Fruit fly (Drosophila melanogaster) whole organism, prepupa: Measurements from ENCODE around the gene CG13067.
A peak's percentile ranks its signal among the peaks of the same experiment; 100 is the strongest.

Experiments
- Blimp-1 ChIP-seq: fragments of 200-800 bp; sonication (Bioruptor generic); optimal IDR thresholded peaks from 3 replicates; lab custom pipeline; 2017; ENCODE audit warnings: missing biosample characterization, missing genetic modification characterization, mild to moderate bottlenecking, moderate library complexity, missing genetic modification reagents
- CG10631 ChIP-seq: fragments of 200-800 bp; sonication (Bioruptor generic); optimal IDR thresholded peaks from 2 replicates; lab custom pipeline; 2016; ENCODE audit warnings: missing biosample characterization, missing genetic modification characterization
- CG11294 ChIP-seq: fragments of 200-800 bp; sonication (Bioruptor generic); IDR thresholded peaks from 2 replicates; pipeline ENCODE4 v1.3.6; 2022; ENCODE audit warnings: missing biosample characterization, missing genetic modification characterization
- CG11762 ChIP-seq: fragments of 200-800 bp; sonication (Bioruptor generic); optimal IDR thresholded peaks from 3 replicates; lab custom pipeline; 2016; ENCODE audit warnings: missing biosample characterization, missing genetic modification characterization; ENCODE audit not compliant: insufficient read depth
- CG11902 ChIP-seq: fragments of 200-800 bp; sonication (Bioruptor generic); optimal IDR thresholded peaks from 3 replicates; lab custom pipeline; 2016; ENCODE audit warnings: missing biosample characterization, missing genetic modification characterization
- CG31627 ChIP-seq: fragments of 200-800 bp; sonication (Bioruptor generic); optimal IDR thresholded peaks from 3 replicates; lab custom pipeline; 2016; ENCODE audit warnings: missing biosample characterization, missing genetic modification characterization
- CG32006 ChIP-seq: fragments of 200-800 bp; sonication (Bioruptor generic); optimal IDR thresholded peaks from 3 replicates; lab custom pipeline; 2017; ENCODE audit warnings: missing biosample characterization, mild to moderate bottlenecking, missing genetic modification characterization
- CG34406 ChIP-seq: fragments of 200-800 bp; sonication (Bioruptor generic); optimal IDR thresholded peaks from 3 replicates; lab custom pipeline; 2016; ENCODE audit warnings: missing biosample characterization, missing genetic modification characterization
- CG3919 ChIP-seq: fragments of 200-800 bp; sonication (Bioruptor generic); optimal IDR thresholded peaks from 3 replicates; lab custom pipeline; 2016; ENCODE audit warnings: missing biosample characterization, missing genetic modification characterization
- CG4318 ChIP-seq: fragments of 200-800 bp; sonication (Bioruptor generic); optimal IDR thresholded peaks from 3 replicates; lab custom pipeline; 2017; ENCODE audit warnings: missing biosample characterization, mild to moderate bottlenecking, missing genetic modification characterization
- CG6792 ChIP-seq: fragments of 200-800 bp; sonication (Bioruptor generic); optimal IDR thresholded peaks from 3 replicates; lab custom pipeline; 2016; ENCODE audit warnings: missing biosample characterization, missing genetic modification characterization
- CG6854 ChIP-seq: fragments of 200-800 bp; sonication (Bioruptor generic); optimal IDR thresholded peaks from 2 replicates; lab custom pipeline; 2017; ENCODE audit warnings: missing biosample characterization, mild to moderate bottlenecking, missing genetic modification characterization
- CG8119 ChIP-seq: fragments of 200-800 bp; sonication (Bioruptor generic); IDR thresholded peaks from 3 replicates; pipeline ENCODE4 v1.3.6; 2022; ENCODE audit warnings: missing biosample characterization, missing genetic modification characterization
- CG8632 ChIP-seq: fragments of 200-800 bp; sonication (Bioruptor generic); optimal IDR thresholded peaks from 3 replicates; lab custom pipeline; 2016; ENCODE audit warnings: missing biosample characterization, missing genetic modification characterization
- CG9139 ChIP-seq: fragments of 200-800 bp; sonication (Bioruptor generic); optimal IDR thresholded peaks from 3 replicates; lab custom pipeline; 2017; ENCODE audit warnings: missing biosample characterization, mild to moderate bottlenecking, missing genetic modification characterization
- Eip75B ChIP-seq: fragments of 200-800 bp; sonication (Bioruptor generic); optimal IDR thresholded peaks from 3 replicates; lab custom pipeline; 2016; ENCODE audit warnings: missing biosample characterization, missing genetic modification characterization
- Eip78C ChIP-seq: fragments of 200-800 bp; sonication (Bioruptor generic); peaks from one replicate; lab custom pipeline; 2016; ENCODE audit warnings: missing biosample characterization, missing genetic modification characterization
- Eip93F ChIP-seq: fragments of 200-800 bp; sonication (Bioruptor generic); optimal IDR thresholded peaks from 2 replicates; lab custom pipeline; 2016; ENCODE audit warnings: missing biosample characterization, mild to moderate bottlenecking, missing genetic modification characterization
- Ets96B ChIP-seq: fragments of 200-800 bp; optimal IDR thresholded peaks from 2 replicates; lab custom pipeline; 2019; ENCODE audit warnings: missing biosample characterization, mild to moderate bottlenecking, missing genetic modification characterization, moderate library complexity
- Gug ChIP-seq: fragments of 200-800 bp; sonication (Bioruptor generic); IDR thresholded peaks from 2 replicates; pipeline ENCODE4 v1.3.6; 2022; ENCODE audit warnings: missing biosample characterization, missing genetic modification characterization
- Hr39 ChIP-seq: fragments of 200-800 bp; sonication (Bioruptor generic); optimal IDR thresholded peaks from 2 replicates; lab custom pipeline; 2016; ENCODE audit warnings: missing biosample characterization, missing genetic modification characterization
- Lpt ChIP-seq: fragments of 200-800 bp; sonication (Bioruptor generic); optimal IDR thresholded peaks from 3 replicates; lab custom pipeline; 2016; ENCODE audit warnings: missing biosample characterization, missing genetic modification characterization
- Met ChIP-seq: fragments of 200-800 bp; sonication (Bioruptor generic); optimal IDR thresholded peaks from 3 replicates; lab custom pipeline; 2016; ENCODE audit warnings: missing biosample characterization, missing genetic modification characterization
- OdsH ChIP-seq: fragments of 200-800 bp; sonication (Bioruptor generic); optimal IDR thresholded peaks from 3 replicates; lab custom pipeline; 2016; ENCODE audit warnings: missing biosample characterization, missing genetic modification characterization
- Smox ChIP-seq: fragments of 200-800 bp; sonication (Bioruptor generic); optimal IDR thresholded peaks from 3 replicates; lab custom pipeline; 2016; ENCODE audit warnings: missing biosample characterization, missing genetic modification characterization
- Sox14 ChIP-seq: fragments of 200-800 bp; sonication (Bioruptor generic); optimal IDR thresholded peaks from 3 replicates; lab custom pipeline; 2016; ENCODE audit warnings: missing biosample characterization, missing genetic modification characterization
- Sox15 ChIP-seq: fragments of 200-800 bp; sonication (Bioruptor generic); optimal IDR thresholded peaks from 3 replicates; lab custom pipeline; 2016; ENCODE audit warnings: missing biosample characterization, missing genetic modification characterization
- achi ChIP-seq: fragments of 200-800 bp; sonication (Bioruptor generic); optimal IDR thresholded peaks from 3 replicates; lab custom pipeline; 2016; ENCODE audit warnings: missing biosample characterization, missing genetic modification characterization
- acj6 ChIP-seq: fragments of 200-800 bp; sonication (Bioruptor generic); optimal IDR thresholded peaks from 3 replicates; lab custom pipeline; 2016; ENCODE audit warnings: missing biosample characterization, missing genetic modification characterization
- cyc ChIP-seq: fragments of 200-800 bp; sonication (Bioruptor generic); optimal IDR thresholded peaks from 3 replicates; lab custom pipeline; 2016; ENCODE audit warnings: missing biosample characterization, missing genetic modification characterization
- dac ChIP-seq: fragments of 200-800 bp; sonication (Bioruptor generic); optimal IDR thresholded peaks from 2 replicates; lab custom pipeline; 2017; ENCODE audit warnings: missing biosample characterization, mild to moderate bottlenecking, missing genetic modification characterization
- dsx ChIP-seq: fragments of 200-800 bp; optimal IDR thresholded peaks from 3 replicates; lab custom pipeline; 2019; ENCODE audit warnings: missing biosample characterization, mild to moderate bottlenecking, missing genetic modification characterization, moderate library complexity; ENCODE audit not compliant: poor library complexity, severe bottlenecking
- eg ChIP-seq: fragments of 200-800 bp; sonication (Bioruptor generic); IDR thresholded peaks from 3 replicates; pipeline ENCODE4 v1.3.6; 2022; ENCODE audit warnings: missing biosample characterization, missing genetic modification characterization
- fd59A ChIP-seq: fragments of 200-800 bp; sonication (Bioruptor generic); optimal IDR thresholded peaks from 2 replicates; lab custom pipeline; 2017; ENCODE audit warnings: missing biosample characterization, mild to moderate bottlenecking, missing genetic modification characterization, missing genetic modification reagents
- fd85E ChIP-seq: fragments of 200-800 bp; sonication (Bioruptor generic); optimal IDR thresholded peaks from 3 replicates; lab custom pipeline; 2016; ENCODE audit warnings: missing biosample characterization, missing genetic modification characterization
- lz ChIP-seq: fragments of 200-800 bp; sonication (Bioruptor generic); optimal IDR thresholded peaks from 3 replicates; lab custom pipeline; 2016; ENCODE audit warnings: missing biosample characterization, missing genetic modification characterization
- net ChIP-seq: fragments of 200-800 bp; sonication (Bioruptor generic); optimal IDR thresholded peaks from 3 replicates; lab custom pipeline; 2016; ENCODE audit warnings: missing biosample characterization, missing genetic modification characterization
- pdm3 ChIP-seq: fragments of 200-800 bp; sonication (Bioruptor generic); optimal IDR thresholded peaks from 3 replicates; lab custom pipeline; 2016; ENCODE audit warnings: missing biosample characterization, missing genetic modification characterization
- spab ChIP-seq: fragments of 200-800 bp; sonication (Bioruptor generic); optimal IDR thresholded peaks from 2 replicates; lab custom pipeline; 2017; ENCODE audit warnings: missing biosample characterization, mild to moderate bottlenecking, missing genetic modification characterization, missing genetic modification reagents
- ss ChIP-seq, 2 experiments: fragments of 200-800 bp; sonication (Bioruptor generic); optimal IDR thresholded peaks; 2 replicates in 1 of 2; 3 replicates in 1 of 2; lab custom pipeline; 2017 to 2018; ENCODE audit warnings: mild to moderate bottlenecking in 2 of 2, missing biosample characterization in 2 of 2, missing genetic modification characterization in 2 of 2, moderate library complexity in 1 of 2
- svp ChIP-seq: fragments of 200-800 bp; sonication (Bioruptor generic); peaks from one replicate; lab custom pipeline; 2016; ENCODE audit warnings: missing biosample characterization, missing genetic modification characterization
- topi ChIP-seq: fragments of 200-800 bp; sonication (Bioruptor generic); optimal IDR thresholded peaks from 3 replicates; lab custom pipeline; 2016; ENCODE audit warnings: missing biosample characterization, missing genetic modification characterization

CG13067 gene

DNA sequence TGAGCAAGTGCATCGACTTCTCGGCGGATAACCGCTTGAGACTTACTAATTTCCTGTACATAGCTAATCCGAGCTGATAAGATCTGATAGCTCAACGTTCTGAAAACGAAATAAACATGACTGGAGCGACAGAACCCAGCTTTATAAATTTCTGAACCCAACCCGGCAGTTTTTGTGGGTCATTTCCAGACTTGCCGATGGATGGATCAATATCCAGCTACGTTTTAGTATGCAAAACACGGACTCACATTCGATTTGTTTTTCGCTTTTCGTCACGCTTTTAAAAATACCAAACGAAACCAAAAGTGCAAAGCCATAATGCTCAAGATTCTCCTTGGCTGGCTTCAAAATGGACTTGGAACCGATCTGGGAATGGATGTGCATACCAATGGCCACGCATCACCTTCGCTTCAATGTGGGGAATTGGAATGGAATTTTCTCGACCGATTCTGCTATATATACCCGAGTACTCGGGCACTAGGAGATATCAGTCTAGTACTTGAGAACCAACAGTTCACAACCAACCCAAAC lies at the start of gene CG13067, which contains the start of gene CG34248:
Gene CG13067 (plus strand): TSS at position 481 of the 531 bp plus-strand sequence.
Gene CG34248 (minus strand): TSS at position 101 of the 531 bp plus-strand sequence.
- no peak for TF ChIP-seq dsx (GFP tag; lab: Kevin White, UChicago)
- no peak for TF ChIP-seq topi
- no peak for TF ChIP-seq CG31627 (GFP tag; lab: Kevin White, UChicago)
- no peak for TF ChIP-seq CG6854 (GFP tag; lab: Kevin White, UChicago)
- TF ChIP-seq CG10631: no peak
- no peak for TF ChIP-seq svp (GFP tag; lab: Kevin White, UChicago)
- no peak for TF ChIP-seq spab
- no peak for TF ChIP-seq dac (GFP tag; lab: Kevin White, UChicago)
- no peak for TF ChIP-seq cyc (GFP tag; lab: Kevin White, UChicago)
- no peak for TF ChIP-seq Eip78C (GFP tag; lab: Kevin White, UChicago)
- TF ChIP-seq Ets96B: no peak
- no peak for TF ChIP-seq CG4318 (GFP tag; lab: Kevin White, UChicago)

DNA sequence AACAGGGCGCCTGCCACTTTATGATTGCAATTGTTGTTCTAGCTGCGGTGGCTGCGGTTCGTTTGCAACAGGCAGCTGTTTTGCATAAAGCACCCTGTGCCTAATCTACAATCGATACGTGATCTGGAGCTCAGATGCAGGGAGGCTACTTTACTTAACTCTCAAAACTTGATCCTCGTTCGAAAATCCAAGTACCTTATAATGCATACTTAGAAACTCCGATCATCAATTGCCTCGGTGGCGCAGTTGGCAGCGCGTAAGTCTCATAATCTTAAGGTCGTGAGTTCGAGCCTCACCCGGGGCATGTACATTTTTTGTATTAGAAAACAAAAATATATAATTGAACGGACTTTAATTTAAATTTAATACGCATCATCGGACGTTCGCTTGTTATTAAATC lies 49.3 kb upstream of the CG13067 start:
- peak; percentile 69 for TF ChIP-seq svp (GFP tag; lab: Kevin White, UChicago)
- TF ChIP-seq Hr39 (GFP tag; lab: Kevin White, UChicago): no peak
- TF ChIP-seq Eip78C (GFP tag; lab: Kevin White, UChicago): peak; percentile 11

DNA sequence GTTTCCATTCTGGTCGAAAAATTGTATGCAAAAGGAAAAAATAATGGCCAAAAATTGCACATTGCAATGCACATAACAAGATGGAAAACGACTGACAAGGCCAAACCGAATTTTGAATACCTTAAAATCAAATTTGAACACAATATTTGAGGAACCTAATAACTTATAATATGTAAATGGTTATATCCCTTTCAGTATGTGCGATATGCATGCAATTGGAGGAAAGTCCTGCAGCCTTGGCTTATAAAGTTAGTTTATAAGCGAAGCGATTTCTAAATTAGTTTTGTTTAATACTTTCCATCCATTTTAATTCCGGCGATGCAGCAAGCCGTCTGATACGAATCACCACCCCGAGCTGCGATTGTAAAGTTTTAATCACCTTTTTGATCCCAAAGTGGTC lies 45.9 kb upstream of the CG13067 start:
- TF ChIP-seq fd85E (GFP tag; lab: Kevin White, UChicago) (no peak), Eip78C (GFP tag; lab: Kevin White, UChicago) (peak; percentile 60), CG6792 (GFP tag; lab: Kevin White, UChicago) (no peak), CG9139 (GFP tag; lab: Kevin White, UChicago) (no peak), eg (GFP tag; lab: Robert Waterston, UW) (no peak), Smox (GFP tag; lab: Kevin White, UChicago) (no peak), Met (no peak), Blimp-1 (GFP tag; lab: Kevin White, UChicago) (no peak), svp (GFP tag; lab: Kevin White, UChicago) (peak; percentile 64), fd59A (no peak), topi (no peak), dsx (GFP tag; lab: Kevin White, UChicago) (no peak), OdsH (no peak), Sox15 (GFP tag; lab: Kevin White, UChicago) (no peak)

DNA sequence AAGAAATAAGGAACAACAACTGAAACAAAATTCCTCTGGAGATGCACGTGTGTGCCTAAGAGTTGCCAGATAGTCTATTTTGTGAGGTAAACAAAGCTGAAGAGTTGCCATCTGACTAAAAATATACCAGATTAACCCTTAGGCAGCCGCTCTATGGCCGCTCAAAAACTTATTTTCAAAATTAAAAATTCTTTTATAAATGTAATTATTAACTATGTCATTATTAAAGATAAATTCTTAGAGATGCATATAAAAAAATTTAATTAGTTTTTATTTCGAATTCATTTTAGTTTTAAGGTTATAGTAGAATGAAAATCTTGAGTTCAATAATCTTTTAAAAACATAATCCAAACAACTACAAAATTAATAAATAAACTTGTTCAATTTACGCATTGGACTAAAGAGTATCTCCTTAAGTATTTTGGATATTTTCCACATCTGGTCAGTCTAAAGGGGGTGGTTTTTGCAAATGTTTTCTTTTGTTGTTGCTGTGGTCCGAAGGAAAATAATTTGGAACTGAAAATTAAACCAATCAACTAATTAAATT lies 42.4 kb upstream of the CG13067 start, which contains the start of gene Tmx3:
Gene Tmx3 (plus strand): TSS at position 442 of the 547 bp plus-strand sequence.
- TF ChIP-seq fd85E (GFP tag; lab: Kevin White, UChicago) (no peak), ss (GFP tag; optimal IDR thresholded peaks at IDR 0.05; lab: Kevin White, UChicago) (peak in 1 of 2 experiments; percentile 67), CG9139 (GFP tag; lab: Kevin White, UChicago) (no peak), CG34406 (GFP tag; lab: Kevin White, UChicago) (peak; percentile 82), Eip75B (GFP tag; lab: Kevin White, UChicago) (peak; percentile 67), Sox14 (GFP tag; lab: Kevin White, UChicago) (peak; percentile 69), pdm3 (peak; percentile 80), Gug (GFP tag; lab: Robert Waterston, UW) (peak; percentile 89), CG10631 (peak; percentile 91), dsx (GFP tag; lab: Kevin White, UChicago) (peak; percentile 83), spab (no peak), Met (peak; percentile 76), CG32006 (peak; percentile 86), Eip93F (peak; percentile 29), CG8632 (GFP tag; lab: Kevin White, UChicago) (peak; percentile 80), Lpt (GFP tag; lab: Kevin White, UChicago) (no peak), achi (GFP tag; lab: Kevin White, UChicago) (peak; percentile 78), net (GFP tag; lab: Kevin White, UChicago) (peak; percentile 75), CG11762 (GFP tag; lab: Kevin White, UChicago) (peak; percentile 41), fd59A (peak; percentile 52), Blimp-1 (GFP tag; lab: Kevin White, UChicago) (peak; percentile 42), Sox15 (GFP tag; lab: Kevin White, UChicago) (peak; percentile 74), CG8119 (GFP tag; lab: Robert Waterston, UW) (peak; percentile 84; the same call in 2 of the 3 replicates), svp (GFP tag; lab: Kevin White, UChicago) (peak; percentile 90), Eip78C (GFP tag; lab: Kevin White, UChicago) (peak; percentile 92), CG31627 (GFP tag; lab: Kevin White, UChicago) (peak; percentile 74), CG11902 (peak; percentile 64), CG3919 (GFP tag; lab: Kevin White, UChicago) (peak; percentile 55), CG11294 (GFP tag; lab: Robert Waterston, UW) (peak; percentile 87), Smox (GFP tag; lab: Kevin White, UChicago) (no peak), lz (peak; percentile 79), acj6 (GFP tag; lab: Kevin White, UChicago) (peak; percentile 86)
